Fruit fly (Drosophila melanogaster): ENCODE results near the gene CG32444.

CG32444 gene

dm6 chr3L:21679687-21680086 is 42.9 kb downstream of the CG32444 start, which contains the start of the genes Als2 and CG11248 (continued):
- peak; percentile 99 for TF ChIP-seq Elba2 (GFP tag; optimal IDR thresholded peaks at IDR 0.05)
- TF ChIP-seq CG18599 (GFP tag; optimal IDR thresholded peaks at IDR 0.05): no peak
- TF ChIP-seq CG7372 (GFP tag; IDR thresholded peaks at IDR 0.05): peak; percentile 68
- peak; percentile 69 for TF ChIP-seq CG15601 (tag; optimal IDR thresholded peaks at IDR 0.05)
- TF ChIP-seq croc (GFP tag; conservative IDR thresholded peaks at IDR 0.05): peak; percentile 65
- no peak for TF ChIP-seq lab (GFP tag; optimal IDR thresholded peaks at IDR 0.05)
- TF ChIP-seq CG15011 (GFP tag; optimal IDR thresholded peaks at IDR 0.05): no peak
- no peak for TF ChIP-seq ro (GFP tag; IDR thresholded peaks at IDR 0.05)
- TF ChIP-seq cas (GFP tag; IDR thresholded peaks at IDR 0.05): no peak
- no peak for TF ChIP-seq CG2889 (GFP tag; IDR thresholded peaks at IDR 0.05)
- TF ChIP-seq p53 (GFP tag; optimal IDR thresholded peaks at IDR 0.05): no peak
- no peak for TF ChIP-seq da (GFP tag; optimal IDR thresholded peaks at IDR 0.05)
- no peak for TF ChIP-seq Fer1 (GFP tag; optimal IDR thresholded peaks at IDR 0.05)
- peak; percentile 63; the same call in 1 of the 2 replicates for TF ChIP-seq al (GFP tag; IDR thresholded peaks at IDR 0.05)
- TF ChIP-seq Dbx (GFP tag; IDR thresholded peaks at IDR 0.05): peak; percentile 70
- TF ChIP-seq CG12219 (GFP tag; optimal IDR thresholded peaks at IDR 0.05): peak; percentile 25
- no peak for TF ChIP-seq cad (GFP tag; optimal IDR thresholded peaks at IDR 0.05)
- no peak for TF ChIP-seq CG10431 (GFP tag; optimal IDR thresholded peaks at IDR 0.05)
- TF ChIP-seq CG9876 (GFP tag; optimal IDR thresholded peaks at IDR 0.05): peak; percentile 50
- peak; percentile 68 for TF ChIP-seq CG10366 (GFP tag; IDR thresholded peaks at IDR 0.05)
- peak; percentile 41; the same call in 1 of the 4 replicates for TF ChIP-seq Dll (GFP tag; IDR thresholded peaks at IDR 0.05; ENCODE audit: partially characterized antibody)
- TF ChIP-seq CG2129 (GFP tag; IDR thresholded peaks at IDR 0.05; ENCODE audit: partially characterized antibody): no peak
- no peak for TF ChIP-seq scrt (GFP tag; optimal IDR thresholded peaks at IDR 0.05)
- peak; percentile 29 for TF ChIP-seq Nf-YB (GFP tag; optimal IDR thresholded peaks at IDR 0.05)
- no peak for TF ChIP-seq CG3281 (GFP tag; optimal IDR thresholded peaks at IDR 0.05)
- no peak for TF ChIP-seq danr (GFP tag; IDR thresholded peaks at IDR 0.05)
- TF ChIP-seq kah (GFP tag; optimal IDR thresholded peaks at IDR 0.05): no peak
- peak; percentile 69 for TF ChIP-seq CG4404 (GFP tag; IDR thresholded peaks at IDR 0.05)
- TF ChIP-seq abd-A (tag; optimal IDR thresholded peaks at IDR 0.05): no peak
- TF ChIP-seq Mrtf (GFP tag; IDR thresholded peaks at IDR 0.05): no peak
- TF ChIP-seq CG10147 (GFP tag; optimal IDR thresholded peaks at IDR 0.05): no peak
- peak; percentile 49 for TF ChIP-seq kay (GFP tag; optimal IDR thresholded peaks at IDR 0.05)
- peak; percentile 33; the same call in 1 of the 2 replicates for TF ChIP-seq wdn (GFP tag; IDR thresholded peaks at IDR 0.05)
- TF ChIP-seq sens-2 (GFP tag; IDR thresholded peaks at IDR 0.05): no peak
- TF ChIP-seq CG10979 (tag; optimal IDR thresholded peaks at IDR 0.05): peak; percentile 69
- TF ChIP-seq pum (GFP tag; optimal IDR thresholded peaks at IDR 0.05): peak; percentile 76
- TF ChIP-seq Asciz (GFP tag; optimal IDR thresholded peaks at IDR 0.05): no peak
- TF ChIP-seq CG6813 (GFP tag; optimal IDR thresholded peaks at IDR 0.05): no peak
- TF ChIP-seq Xrp1 (GFP tag; IDR thresholded peaks at IDR 0.05): peak; percentile 77; the same call in 1 of the 2 replicates
- no peak for TF ChIP-seq Neu2 (GFP tag; optimal IDR thresholded peaks at IDR 0.05; ENCODE audit: borderline replicate concordance)
- TF ChIP-seq unpg (GFP tag; optimal IDR thresholded peaks at IDR 0.05): no peak
- 0 out of 3 replicates have a peak, but pooled peaks have one; percentile 18 for TF ChIP-seq ase (GFP tag; IDR thresholded peaks at IDR 0.05)
- TF ChIP-seq sc (optimal IDR thresholded peaks at IDR 0.05): no peak
- TF ChIP-seq sc (GFP tag; optimal IDR thresholded peaks at IDR 0.05): no peak
- peak; percentile 73 for TF ChIP-seq CG10267 (tag; optimal IDR thresholded peaks at IDR 0.05)
- TF ChIP-seq rib (GFP tag; IDR thresholded peaks at IDR 0.05): no peak
- peak; percentile 3 for TF ChIP-seq jing (GFP tag; optimal IDR thresholded peaks at IDR 0.05)
- TF ChIP-seq Trl (optimal IDR thresholded peaks at IDR 0.05): no peak
- peak; percentile 71 for TF ChIP-seq Trl (GFP tag; optimal IDR thresholded peaks at IDR 0.05)
- peak; percentile 66 for TF ChIP-seq CG10654 (GFP tag; optimal IDR thresholded peaks at IDR 0.05)
- no peak for TF ChIP-seq Dp (GFP tag; optimal IDR thresholded peaks at IDR 0.05)
- no peak for TF ChIP-seq CG6683 (GFP tag; optimal IDR thresholded peaks at IDR 0.05)
